Worm (Caenorhabditis elegans) whole organism, L4/young adult: ENCODE measurements around the gene nhr-5.

ENCODE experiments used
- W03F9.2 ChIP-seq: fragments of 150-350 bp; optimal IDR thresholded peaks from 2 replicates; lab custom pipeline; 2014; ENCODE audit warnings: missing biosample characterization, missing genetic modification characterization
- dao-5 ChIP-seq: sonication (generic microtip); optimal IDR thresholded peaks from 2 replicates; lab custom pipeline; 2016; ENCODE audit warnings: missing genotype, missing genetic modification characterization, moderate library complexity, missing compliant biosample characterization

DNA sequence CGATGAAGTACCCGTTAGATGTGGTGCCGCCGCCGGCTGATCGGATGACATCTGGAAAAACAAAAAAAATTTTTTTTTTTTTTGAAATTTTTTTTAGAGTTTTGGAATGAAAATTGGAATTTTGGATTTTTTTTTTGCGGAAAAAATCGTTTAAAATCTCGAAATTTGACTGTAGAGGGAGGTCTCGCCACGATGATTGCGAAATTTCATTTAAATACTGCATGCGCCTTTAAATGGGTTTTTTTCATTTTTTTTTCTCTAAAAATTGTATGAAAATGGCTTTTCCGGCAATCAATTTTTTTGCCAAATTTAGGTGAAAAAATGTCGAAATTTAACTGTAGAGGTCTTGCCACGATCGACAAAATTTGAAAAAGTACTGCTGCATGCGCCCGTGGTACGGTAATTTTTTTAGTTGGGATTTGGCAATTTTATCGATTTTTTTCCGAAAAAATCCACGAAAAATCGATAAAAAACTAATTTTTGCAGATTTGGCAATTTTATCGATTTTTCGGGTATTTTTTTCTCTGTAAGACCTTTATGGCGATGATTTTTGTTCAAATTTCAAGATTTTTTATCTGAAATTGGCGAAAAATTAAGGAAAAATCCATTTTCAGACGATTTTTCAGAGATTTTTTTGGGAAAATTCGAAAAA is 53.2 kb downstream of the nhr-5 start, which contains the start of gene gtf-2H4:
- TF ChIP-seq dao-5 (tag; lab: Kevin White, UChicago) (no peak), W03F9.2 (tag; lab: Kevin White, UChicago) (no peak)
